Fruit fly (Drosophila melanogaster): ENCODE data around the gene CG14780.
A peak's percentile ranks its signal among the peaks of the same experiment; 100 is the strongest.

CG14780 gene

dm6 chrX:1470562-1470961 lies 1.8 kb upstream of the CG14780 start, which contains the start of gene pck (continued):
- TF ChIP-seq Opbp (GFP tag; IDR thresholded peaks at IDR 0.05; ENCODE audit: partially characterized antibody) (0 out of 3 replicates have a peak, but pooled peaks have one; percentile 40), wdn (GFP tag; IDR thresholded peaks at IDR 0.05) (no peak), sr (GFP tag; IDR thresholded peaks at IDR 0.05) (no peak; the same call in 2 of the 3 replicates), CG10543 (GFP tag; optimal IDR thresholded peaks at IDR 0.05) (peak; percentile 8), toy (GFP tag; IDR thresholded peaks at IDR 0.05) (no peak), Adf1 (GFP tag; IDR thresholded peaks at IDR 0.05) (peak; percentile 31; the same call in 1 of the 2 replicates), HHEX (GFP tag; optimal IDR thresholded peaks at IDR 0.05) (peak; percentile 6), CG32532 (GFP tag; IDR thresholded peaks at IDR 0.05) (peak; percentile 67), Xbp1 (GFP tag; optimal IDR thresholded peaks at IDR 0.05) (peak; percentile 69), CG6689 (GFP tag; IDR thresholded peaks at IDR 0.05) (peak; percentile 53; the same call in 1 of the 2 replicates), CG15514 (GFP tag; optimal IDR thresholded peaks at IDR 0.05) (peak; percentile 83), mld (GFP tag; IDR thresholded peaks at IDR 0.05; ENCODE audit: partially characterized antibody) (no peak), Eip74EF (GFP tag; optimal IDR thresholded peaks at IDR 0.05) (no peak), CG17385 (GFP tag; optimal IDR thresholded peaks at IDR 0.05) (no peak), CG10147 (GFP tag; optimal IDR thresholded peaks at IDR 0.05) (peak; percentile 16), scrt (GFP tag; optimal IDR thresholded peaks at IDR 0.05) (no peak), gcm2 (GFP tag; optimal IDR thresholded peaks at IDR 0.05) (peak; percentile 36), CG18011 (GFP tag; optimal IDR thresholded peaks at IDR 0.05) (peak; percentile 56), CG8924 (tag; optimal IDR thresholded peaks at IDR 0.05) (peak; percentile 52), ac (GFP tag; optimal IDR thresholded peaks at IDR 0.05) (no peak), Lpt (GFP tag; optimal IDR thresholded peaks at IDR 0.05) (no peak), CG34224 (GFP tag; IDR thresholded peaks at IDR 0.05; ENCODE audit: partially characterized antibody) (peak; percentile 65), run (tag; optimal IDR thresholded peaks at IDR 0.05) (no peak), chinmo (GFP tag; IDR thresholded peaks at IDR 0.05; ENCODE audit: partially characterized antibody) (0 out of 4 replicates have a peak, but pooled peaks have one; percentile 48), bigmax (GFP tag; optimal IDR thresholded peaks at IDR 0.05) (no peak), insv (GFP tag; optimal IDR thresholded peaks at IDR 0.05) (no peak), CG12104 (GFP tag; optimal IDR thresholded peaks at IDR 0.05) (no peak), CG12391 (tag; optimal IDR thresholded peaks at IDR 0.05) (peak; percentile 78), bbx (GFP tag; IDR thresholded peaks at IDR 0.05; ENCODE audit: partially characterized antibody) (no peak), h (optimal IDR thresholded peaks at IDR 0.05) (no peak), sug (tag; optimal IDR thresholded peaks at IDR 0.05) (peak; percentile 40), pho (GFP tag; optimal IDR thresholded peaks at IDR 0.05) (peak; percentile 68), Bdp1 (GFP tag; optimal IDR thresholded peaks at IDR 0.05) (peak; percentile 59), ATbp (GFP tag; optimal IDR thresholded peaks at IDR 0.05) (peak; percentile 37), CG9727 (GFP tag; optimal IDR thresholded peaks at IDR 0.05) (peak; percentile 69), CG18476 (GFP tag; optimal IDR thresholded peaks at IDR 0.05) (peak; percentile 54), Bteb2 (GFP tag; optimal IDR thresholded peaks at IDR 0.05) (peak; percentile 23), Dad (GFP tag; optimal IDR thresholded peaks at IDR 0.05) (peak; percentile 62), CG3995 (GFP tag; optimal IDR thresholded peaks at IDR 0.05) (no peak), PHDP (tag; optimal IDR thresholded peaks at IDR 0.05) (peak; percentile 40), schlank (tag; optimal IDR thresholded peaks at IDR 0.05) (no peak), CG18764 (GFP tag; optimal IDR thresholded peaks at IDR 0.05) (peak; percentile 65), psq (GFP tag; optimal IDR thresholded peaks at IDR 0.05) (peak; percentile 23), Poxn (GFP tag; IDR thresholded peaks at IDR 0.05) (no peak), CG10654 (GFP tag; optimal IDR thresholded peaks at IDR 0.05) (peak; percentile 38), az2 (GFP tag; optimal IDR thresholded peaks at IDR 0.05) (peak; percentile 71), CG17612 (GFP tag; IDR thresholded peaks at IDR 0.05) (no peak), pzg (GFP tag; optimal IDR thresholded peaks at IDR 0.05) (peak; percentile 58), vnd (GFP tag; IDR thresholded peaks at IDR 0.05; ENCODE audit: partially characterized antibody) (0 out of 3 replicates have a peak, but pooled peaks have one; percentile 30), CG5953 (GFP tag; IDR thresholded peaks at IDR 0.05) (peak; percentile 54; the same call in 1 of the 2 replicates)

Measured in whole organism, embryonic.